Worm (Caenorhabditis elegans): ENCODE results near the gene rmd-1.

The rmd-1 gene

DNA sequence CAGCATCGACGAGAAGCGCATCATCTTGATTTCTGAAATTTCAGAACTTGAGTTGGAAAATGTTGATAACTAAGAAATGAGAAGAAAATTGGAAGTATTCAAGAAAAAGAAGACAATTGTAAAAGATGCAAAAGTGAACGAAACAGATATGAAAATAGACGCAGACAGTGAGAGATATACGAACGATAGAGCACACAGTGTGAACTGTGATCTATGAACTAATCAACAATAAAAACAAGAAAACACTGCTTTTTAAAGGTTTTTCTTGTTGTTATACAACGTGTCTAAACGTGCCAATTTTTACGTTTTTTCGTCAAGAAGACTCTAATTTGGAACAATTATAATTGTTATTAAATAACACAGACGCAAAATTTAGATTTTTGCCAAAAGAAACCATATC is 6.0 kb upstream of the rmd-1 start, which contains the start of gene ech-6:
Gene ech-6 (minus strand): TSS at position 32 of the 400 bp plus-strand sequence.
- TF ChIP-seq sea-1 (GFP tag; conservative IDR thresholded peaks at IDR 0.05), result no peak
- no peak for TF ChIP-seq aly-1 (tag; optimal IDR thresholded peaks at IDR 0.05)
- no peak for TF ChIP-seq scrt-1 (GFP tag; IDR thresholded peaks at IDR 0.05)
- no peak for TF ChIP-seq ceh-36 (tag; optimal IDR thresholded peaks at IDR 0.05)
- no peak for TF ChIP-seq hmbx-1 (tag; optimal IDR thresholded peaks at IDR 0.05)
- TF ChIP-seq hnd-1 (tag; optimal IDR thresholded peaks at IDR 0.05), result no peak
- TF ChIP-seq tra-4 (tag; optimal IDR thresholded peaks at IDR 0.05), result no peak
- no peak for TF ChIP-seq ets-7 (tag; optimal IDR thresholded peaks at IDR 0.05)
- no peak for TF ChIP-seq F13C5.2 (tag; optimal IDR thresholded peaks at IDR 0.05)
- TF ChIP-seq tbx-37 (GFP tag; conservative IDR thresholded peaks at IDR 0.05), result no peak
- no peak for TF ChIP-seq hmg-4 (GFP tag; optimal IDR thresholded peaks at IDR 0.05)
- TF ChIP-seq B0310.2 (tag; optimal IDR thresholded peaks at IDR 0.05), result no peak
- no peak for TF ChIP-seq pes-1 (GFP tag; IDR thresholded peaks at IDR 0.05)
- TF ChIP-seq ama-1 (optimal IDR thresholded peaks at IDR 0.05), result no peak

ce11 chrIII:9757414-9757813 is 1.5 kb upstream of the rmd-1 start, which contains the start of gene vps-53:
TSS of gene vps-53 (minus strand) at chrIII:9757514.
- no peak for TF ChIP-seq sea-1 (GFP tag; conservative IDR thresholded peaks at IDR 0.05)

DNA sequence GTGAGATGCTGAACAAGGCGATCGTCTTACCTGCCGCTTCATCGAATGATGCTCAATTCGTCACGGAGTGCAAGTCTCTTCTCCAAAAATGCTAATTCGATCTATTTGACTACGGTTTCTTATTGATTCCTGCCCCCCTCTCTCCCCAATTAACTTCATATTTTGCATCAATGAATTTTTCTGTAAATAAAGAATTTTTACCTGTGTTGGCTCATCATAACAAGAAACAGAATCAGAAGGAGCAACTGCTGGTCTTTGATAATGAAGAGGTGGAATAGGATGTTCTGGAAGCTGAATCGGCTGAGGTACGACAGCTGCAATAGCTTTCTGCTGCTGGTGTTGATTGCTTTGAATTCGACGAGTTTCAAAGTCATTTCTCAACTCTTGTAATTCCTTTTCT is 1.3 kb downstream of the rmd-1 start:
- TF ChIP-seq tbx-37 (GFP tag; conservative IDR thresholded peaks at IDR 0.05), result no peak
- no peak for TF ChIP-seq F13C5.2 (tag; optimal IDR thresholded peaks at IDR 0.05)
- TF ChIP-seq pes-1 (GFP tag; IDR thresholded peaks at IDR 0.05), result no peak
- TF ChIP-seq tra-4 (tag; optimal IDR thresholded peaks at IDR 0.05), result no peak
- no peak for TF ChIP-seq tbx-11 (GFP tag; IDR thresholded peaks at IDR 0.05)
- no peak for TF ChIP-seq ceh-36 (tag; optimal IDR thresholded peaks at IDR 0.05)

DNA sequence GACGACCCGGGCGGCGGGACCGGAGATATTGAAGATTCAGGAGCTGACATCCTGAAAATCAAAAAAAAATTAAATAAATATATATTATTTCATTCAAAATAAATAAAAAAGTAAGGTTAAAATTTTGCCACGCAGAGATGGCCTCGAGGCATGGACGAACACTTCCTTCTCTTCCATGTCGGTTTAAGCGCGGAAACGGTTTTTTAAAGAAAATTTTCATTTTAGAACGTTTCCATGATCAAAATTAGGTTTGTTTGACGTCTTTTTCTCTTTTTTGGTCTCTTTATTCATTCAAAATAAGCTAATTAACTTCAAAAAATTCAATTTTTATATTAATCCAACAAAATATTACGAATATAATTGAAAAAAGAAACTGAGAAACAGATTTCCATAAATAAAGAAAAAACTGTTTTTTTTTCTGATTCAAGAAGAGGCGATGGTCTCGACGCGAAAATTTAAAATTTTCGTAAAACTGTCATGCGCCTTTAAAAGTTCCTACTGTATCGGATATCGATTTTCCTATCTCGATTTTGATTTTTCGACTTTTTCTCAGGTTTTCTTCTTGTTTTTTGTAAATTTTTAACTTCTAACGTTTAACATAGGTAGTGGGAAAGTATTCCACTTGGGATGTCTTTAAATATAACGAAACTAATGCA is 3.3 kb downstream of the rmd-1 start, which contains the start of gene gcc-2:
Gene gcc-2 (minus strand): TSS at position 51 of the 656 bp plus-strand sequence.
- TF ChIP-seq ama-1 (optimal IDR thresholded peaks at IDR 0.05) (no peak), ets-7 (tag; optimal IDR thresholded peaks at IDR 0.05) (no peak), tra-4 (tag; optimal IDR thresholded peaks at IDR 0.05) (no peak), scrt-1 (GFP tag; IDR thresholded peaks at IDR 0.05) (no peak), hnd-1 (tag; optimal IDR thresholded peaks at IDR 0.05) (no peak), ceh-13 (GFP tag; optimal IDR thresholded peaks at IDR 0.05) (no peak), F13C5.2 (tag; optimal IDR thresholded peaks at IDR 0.05) (no peak), ceh-36 (tag; optimal IDR thresholded peaks at IDR 0.05) (no peak), B0310.2 (tag; optimal IDR thresholded peaks at IDR 0.05) (no peak), pes-1 (GFP tag; IDR thresholded peaks at IDR 0.05) (no peak), tbx-37 (GFP tag; conservative IDR thresholded peaks at IDR 0.05) (no peak), tbx-11 (GFP tag; IDR thresholded peaks at IDR 0.05) (no peak), hmbx-1 (tag; optimal IDR thresholded peaks at IDR 0.05) (no peak), aly-1 (tag; optimal IDR thresholded peaks at IDR 0.05) (no peak), hmg-4 (GFP tag; optimal IDR thresholded peaks at IDR 0.05) (no peak)

DNA sequence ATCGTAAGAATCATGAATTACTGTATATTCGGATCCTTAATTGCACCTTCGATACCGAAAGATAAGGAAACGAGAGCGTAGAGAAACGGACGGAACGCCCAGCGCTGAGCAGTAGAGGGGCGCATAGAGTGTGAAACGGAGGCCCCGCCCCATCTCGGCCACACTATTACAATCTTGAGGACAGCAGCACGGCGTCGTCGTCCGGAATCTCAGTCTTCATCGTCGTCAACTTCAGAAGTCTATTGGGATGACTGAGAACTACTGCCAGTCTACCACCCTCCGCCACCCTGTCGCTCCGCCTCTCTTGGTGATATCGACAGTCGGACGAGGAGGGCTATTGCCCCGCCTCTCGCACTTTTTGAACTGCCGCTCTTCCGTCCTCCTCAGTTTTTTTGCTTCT is 5.8 kb downstream of the rmd-1 start:
- TF ChIP-seq hmg-4 (GFP tag; optimal IDR thresholded peaks at IDR 0.05) (no peak), sea-1 (GFP tag; conservative IDR thresholded peaks at IDR 0.05) (0 out of 2 replicates have a peak, but pooled peaks have one; percentile 36)

- peak; percentile 26 for TF ChIP-seq hnd-1 (tag; optimal IDR thresholded peaks at IDR 0.05)
- peak; percentile 83 for TF ChIP-seq tbx-11 (GFP tag; IDR thresholded peaks at IDR 0.05)
- peak; percentile 81 for TF ChIP-seq hmbx-1 (tag; optimal IDR thresholded peaks at IDR 0.05)
- no peak for TF ChIP-seq ets-7 (tag; optimal IDR thresholded peaks at IDR 0.05)
- TF ChIP-seq pes-1 (GFP tag; IDR thresholded peaks at IDR 0.05), result peak; percentile 82
- peak; percentile 96 for TF ChIP-seq F13C5.2 (tag; optimal IDR thresholded peaks at IDR 0.05)
- TF ChIP-seq ceh-13 (GFP tag; optimal IDR thresholded peaks at IDR 0.05), result peak; percentile 54
- peak; percentile 96 for TF ChIP-seq sea-1 (GFP tag; conservative IDR thresholded peaks at IDR 0.05)
- TF ChIP-seq hmg-4 (GFP tag; optimal IDR thresholded peaks at IDR 0.05), result peak; percentile 89
- peak; percentile 98 for TF ChIP-seq ama-1 (optimal IDR thresholded peaks at IDR 0.05)
- peak; percentile 40 for TF ChIP-seq aly-1 (tag; optimal IDR thresholded peaks at IDR 0.05)
- TF ChIP-seq ceh-36 (tag; optimal IDR thresholded peaks at IDR 0.05), result peak; percentile 87
- peak; percentile 97 for TF ChIP-seq tra-4 (tag; optimal IDR thresholded peaks at IDR 0.05)
- peak; percentile 80; the same call in 1 of the 2 replicates for TF ChIP-seq tbx-37 (GFP tag; conservative IDR thresholded peaks at IDR 0.05)
- peak; percentile 81 for TF ChIP-seq scrt-1 (GFP tag; IDR thresholded peaks at IDR 0.05)
- TF ChIP-seq flt-1 (GFP tag; IDR thresholded peaks at IDR 0.05), result peak; percentile 89
- peak; percentile 91 for TF ChIP-seq B0310.2 (tag; optimal IDR thresholded peaks at IDR 0.05)
These were observed 6.6 kb downstream of the rmd-1 start for ce11 chrIII:9765465-9765900.

DNA sequence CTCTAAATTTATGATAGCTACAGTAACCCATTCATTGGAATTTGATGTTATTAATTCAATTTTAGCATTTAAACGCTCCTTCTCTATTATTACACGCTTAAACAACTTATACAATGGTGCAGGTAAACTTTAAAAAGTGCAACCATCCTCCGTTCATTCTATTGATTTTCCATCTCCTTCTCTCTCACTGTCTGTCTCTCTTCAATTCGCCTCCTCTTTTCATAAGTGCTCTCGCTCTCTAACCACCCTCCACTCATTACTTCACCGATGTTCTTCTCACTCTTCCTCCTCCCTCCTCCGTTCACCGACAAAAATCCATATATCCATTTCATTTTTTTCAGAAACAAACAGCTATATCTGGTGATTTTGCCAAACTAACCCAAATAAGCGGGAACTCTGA is 7.3 kb downstream of the rmd-1 start, which contains the start of gene cbp-1:
Gene cbp-1 (plus strand): TSS at position 335 of the 400 bp plus-strand sequence.
- TF ChIP-seq ceh-13 (GFP tag; optimal IDR thresholded peaks at IDR 0.05), result no peak
- TF ChIP-seq ama-1 (optimal IDR thresholded peaks at IDR 0.05), result no peak
- no peak for TF ChIP-seq flt-1 (GFP tag; IDR thresholded peaks at IDR 0.05)
- no peak for TF ChIP-seq hmbx-1 (tag; optimal IDR thresholded peaks at IDR 0.05)
- TF ChIP-seq sea-1 (GFP tag; conservative IDR thresholded peaks at IDR 0.05), result no peak
- TF ChIP-seq pes-1 (GFP tag; IDR thresholded peaks at IDR 0.05), result no peak
- TF ChIP-seq scrt-1 (GFP tag; IDR thresholded peaks at IDR 0.05), result no peak
- no peak for TF ChIP-seq F13C5.2 (tag; optimal IDR thresholded peaks at IDR 0.05)

DNA sequence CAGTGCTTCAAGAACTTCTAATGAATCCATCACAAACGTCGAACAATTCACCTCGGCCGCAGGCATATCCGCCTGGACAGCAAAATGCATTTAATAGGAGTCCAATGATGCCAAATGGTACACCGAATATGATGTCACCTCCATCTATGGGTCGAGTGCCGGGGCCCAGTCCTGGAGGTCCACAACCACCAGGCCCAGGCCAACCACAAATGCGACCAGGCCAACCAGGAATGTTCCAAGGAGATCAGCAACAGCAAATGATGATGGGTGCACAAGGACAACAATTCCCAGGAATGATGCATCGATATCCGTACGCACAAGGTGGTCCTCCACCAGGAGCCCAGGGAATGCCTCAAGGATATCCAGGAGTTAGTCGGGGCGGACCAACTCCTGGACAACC is 8.2 kb downstream of the rmd-1 start:
- no peak for TF ChIP-seq B0310.2 (tag; optimal IDR thresholded peaks at IDR 0.05)
- TF ChIP-seq ceh-36 (tag; optimal IDR thresholded peaks at IDR 0.05), result no peak
- TF ChIP-seq ets-7 (tag; optimal IDR thresholded peaks at IDR 0.05), result no peak
- TF ChIP-seq scrt-1 (GFP tag; IDR thresholded peaks at IDR 0.05), result no peak
- no peak for TF ChIP-seq tra-4 (tag; optimal IDR thresholded peaks at IDR 0.05)
- no peak for TF ChIP-seq tbx-37 (GFP tag; conservative IDR thresholded peaks at IDR 0.05)
- no peak for TF ChIP-seq pes-1 (GFP tag; IDR thresholded peaks at IDR 0.05)
- TF ChIP-seq ama-1 (optimal IDR thresholded peaks at IDR 0.05), result no peak
- no peak for TF ChIP-seq hmbx-1 (tag; optimal IDR thresholded peaks at IDR 0.05)
- TF ChIP-seq hmg-4 (GFP tag; optimal IDR thresholded peaks at IDR 0.05), result no peak
- TF ChIP-seq F13C5.2 (tag; optimal IDR thresholded peaks at IDR 0.05), result no peak
- no peak for TF ChIP-seq flt-1 (GFP tag; IDR thresholded peaks at IDR 0.05)
- no peak for TF ChIP-seq sea-1 (GFP tag; conservative IDR thresholded peaks at IDR 0.05)
- no peak for TF ChIP-seq ceh-13 (GFP tag; optimal IDR thresholded peaks at IDR 0.05)
- no peak for TF ChIP-seq tbx-11 (GFP tag; IDR thresholded peaks at IDR 0.05)
- TF ChIP-seq aly-1 (tag; optimal IDR thresholded peaks at IDR 0.05), result no peak
